Worm (Caenorhabditis elegans) whole organism, L4/young adult: ENCODE measurements around the gene K01A11.1.

ENCODE experiments used
- W03F9.2 ChIP-seq: fragments of 150-350 bp; optimal IDR thresholded peaks from 2 replicates; lab custom pipeline; 2014; ENCODE audit warnings: missing biosample characterization, missing genetic modification characterization
- dao-5 ChIP-seq: sonication (generic microtip); optimal IDR thresholded peaks from 2 replicates; lab custom pipeline; 2016; ENCODE audit warnings: missing genotype, missing genetic modification characterization, moderate library complexity, missing compliant biosample characterization
- him-1 ChIP-seq: sonication (generic microtip); optimal IDR thresholded peaks from 2 replicates; lab custom pipeline; 2016; ENCODE audit warnings: missing genotype, missing genetic modification reagents, missing genetic modification characterization, missing compliant biosample characterization

DNA sequence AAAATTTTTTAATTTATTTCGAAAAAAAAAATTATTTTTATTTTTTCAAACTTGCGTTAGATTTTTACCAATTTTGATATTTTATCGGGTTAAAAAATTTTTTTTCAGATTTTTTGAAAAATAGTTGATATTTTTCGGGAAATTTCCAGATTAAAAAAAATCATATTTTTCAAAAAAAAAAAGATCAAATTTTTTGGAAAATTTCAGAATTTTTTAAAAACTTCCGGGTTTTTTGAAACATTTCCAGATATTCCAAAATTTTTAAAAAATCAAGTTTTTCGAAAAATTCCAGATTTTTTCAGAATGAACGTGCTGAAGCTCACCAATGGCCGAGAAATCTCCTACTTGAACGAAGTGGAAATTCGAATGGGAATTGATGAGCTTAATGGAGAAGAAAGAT lies 5.8 kb downstream of the K01A11.1 start, which contains the start of gene metl-18:
- TF ChIP-seq him-1 (no peak), dao-5 (tag; lab: Kevin White, UChicago) (no peak), W03F9.2 (tag; lab: Kevin White, UChicago) (no peak)
